Fruit fly (Drosophila melanogaster) whole organism, embryonic: Measurements from ENCODE around the gene bwa.

Experiments
- Abd-B ChIP-seq: fragments of 200-800 bp; sonication (Bioruptor generic); optimal IDR thresholded peaks from 2 replicates; lab custom pipeline; 2018; ENCODE audit warnings: missing biosample characterization, mild to moderate bottlenecking, missing genetic modification characterization, moderate library complexity
- Adf1 ChIP-seq: fragments of 200-800 bp; sonication (Bioruptor generic); IDR thresholded peaks from 2 replicates; pipeline ENCODE4 v1.3.6; 2022; ENCODE audit warnings: missing biosample characterization, missing genetic modification characterization
- Atf3 ChIP-seq: fragments of 200-800 bp; sonication (Bioruptor generic); optimal IDR thresholded peaks from 3 replicates; lab custom pipeline; 2016; ENCODE audit warnings: missing biosample characterization, missing genetic modification characterization
- Atf6 ChIP-seq: fragments of 200-800 bp; sonication (Bioruptor generic); IDR thresholded peaks from 2 replicates; pipeline ENCODE4 v1.3.6; 2022; ENCODE audit warnings: missing biosample characterization, missing genetic modification characterization
- CG10366 ChIP-seq: fragments of 200-800 bp; sonication (Bioruptor generic); IDR thresholded peaks from 2 replicates; pipeline ENCODE4 v1.3.6; 2022; ENCODE audit warnings: missing biosample characterization, missing genetic modification characterization
- CG10431 ChIP-seq: fragments of 200-800 bp; sonication (Bioruptor generic); optimal IDR thresholded peaks from 3 replicates; lab custom pipeline; 2018; ENCODE audit warnings: missing biosample characterization, mild to moderate bottlenecking, missing genetic modification characterization
- CG11085 ChIP-seq: fragments of 200-800 bp; sonication (Bioruptor generic); IDR thresholded peaks from 2 replicates; pipeline ENCODE4 v1.3.6; 2022; ENCODE audit warnings: missing biosample characterization, missing genetic modification characterization
- CG11456 ChIP-seq: fragments of 200-800 bp; sonication (Bioruptor generic); IDR thresholded peaks from 3 replicates; pipeline ENCODE4 v1.3.6; 2022; ENCODE audit warnings: missing biosample characterization, missing genetic modification characterization
- CG11504 ChIP-seq: fragments of 200-800 bp; sonication (Bioruptor generic); optimal IDR thresholded peaks from 3 replicates; lab custom pipeline; 2019; ENCODE audit warnings: missing biosample characterization, mild to moderate bottlenecking, missing genetic modification characterization, moderate library complexity
- CG11560 ChIP-seq: fragments of 200-800 bp; sonication (Bioruptor generic); IDR thresholded peaks from 3 replicates; pipeline ENCODE4 v1.3.6; 2022; ENCODE audit warnings: missing biosample characterization, missing genetic modification characterization
- CG11695 ChIP-seq: fragments of 200-800 bp; sonication (Bioruptor generic); IDR thresholded peaks from 3 replicates; pipeline ENCODE4 v1.3.6; 2022; ENCODE audit warnings: missing biosample characterization, missing genetic modification characterization
- CG12659 ChIP-seq: fragments of 200-800 bp; sonication (Bioruptor generic); optimal IDR thresholded peaks from 3 replicates; lab custom pipeline; 2017; ENCODE audit warnings: mild to moderate bottlenecking, missing biosample characterization, missing genetic modification reagents, missing genetic modification characterization
- CG14860 ChIP-seq: fragments of 200-800 bp; sonication (Bioruptor generic); IDR thresholded peaks from 3 replicates; pipeline ENCODE4 v1.3.6; 2022; ENCODE audit warnings: missing biosample characterization, missing genetic modification characterization; ENCODE audit not compliant: partially characterized antibody
- CG16815 ChIP-seq: fragments of 200-800 bp; sonication (Bioruptor generic); optimal IDR thresholded peaks from 3 replicates; lab custom pipeline; 2017; ENCODE audit warnings: missing biosample characterization, mild to moderate bottlenecking, missing genetic modification characterization
- CG17829 ChIP-seq: fragments of 200-800 bp; optimal IDR thresholded peaks from 2 replicates; lab custom pipeline; 2019; ENCODE audit warnings: missing biosample characterization, mild to moderate bottlenecking, missing genetic modification characterization, moderate library complexity
- CG18011 ChIP-seq: fragments of 200-800 bp; sonication (Bioruptor generic); optimal IDR thresholded peaks from 2 replicates; lab custom pipeline; 2017; ENCODE audit warnings: missing biosample characterization, missing genetic modification characterization, mild to moderate bottlenecking, moderate library complexity, missing genotype
- CG1832 ChIP-seq: fragments of 200-800 bp; sonication (Bioruptor generic); optimal IDR thresholded peaks from 2 replicates; lab custom pipeline; 2017; ENCODE audit warnings: missing biosample characterization, mild to moderate bottlenecking, missing genetic modification characterization, inconsistent platforms
- CG2116 ChIP-seq: fragments of 200-800 bp; sonication (Bioruptor generic); optimal IDR thresholded peaks from 3 replicates; lab custom pipeline; 2018; ENCODE audit warnings: missing biosample characterization, mild to moderate bottlenecking, missing genetic modification characterization
- CG2202 ChIP-seq: fragments of 200-800 bp; sonication (Bioruptor generic); optimal IDR thresholded peaks from 2 replicates; lab custom pipeline; 2018; ENCODE audit warnings: missing biosample characterization, mild to moderate bottlenecking, missing genetic modification characterization
- CG32772 ChIP-seq: fragments of 200-800 bp; sonication (Bioruptor generic); IDR thresholded peaks from 2 replicates; pipeline ENCODE4 v1.3.6; 2022; ENCODE audit warnings: missing biosample characterization, missing genetic modification characterization
- CG5953 ChIP-seq: fragments of 200-800 bp; sonication (Bioruptor generic); IDR thresholded peaks from 2 replicates; pipeline ENCODE4 v1.3.6; 2022; ENCODE audit warnings: missing biosample characterization, missing genetic modification characterization
- CG6175 ChIP-seq: fragments of 200-800 bp; sonication (Bioruptor generic); IDR thresholded peaks from 3 replicates; pipeline ENCODE4 v1.3.6; 2022; ENCODE audit warnings: missing biosample characterization, missing genetic modification characterization
- CG6654 ChIP-seq: fragments of 200-800 bp; sonication (Bioruptor generic); optimal IDR thresholded peaks from 2 replicates; lab custom pipeline; 2017; ENCODE audit warnings: missing biosample characterization, mild to moderate bottlenecking, missing genetic modification characterization
- CG6765 ChIP-seq: fragments of 200-800 bp; sonication (Bioruptor generic); optimal IDR thresholded peaks from 3 replicates; lab custom pipeline; 2017; ENCODE audit warnings: missing biosample characterization, mild to moderate bottlenecking, missing genetic modification characterization
- CG8281 ChIP-seq: fragments of 200-800 bp; sonication (Bioruptor generic); optimal IDR thresholded peaks from 2 replicates; lab custom pipeline; 2018; ENCODE audit warnings: missing biosample characterization, mild to moderate bottlenecking, missing genetic modification characterization, moderate library complexity
- Dbx ChIP-seq: fragments of 200-800 bp; sonication (Bioruptor generic); IDR thresholded peaks from 3 replicates; pipeline ENCODE4 v1.3.6; 2022; ENCODE audit warnings: missing biosample characterization, missing genetic modification characterization
- Dip2 ChIP-seq: fragments of 200-800 bp; sonication (Bioruptor generic); IDR thresholded peaks from 2 replicates; pipeline ENCODE4 v1.3.6; 2022; ENCODE audit warnings: missing biosample characterization, missing genetic modification characterization
- Hr51 ChIP-seq, 2 experiments: fragments of 200-800 bp; sonication (Bioruptor generic); optimal IDR thresholded peaks; 2 replicates in 1 of 2; 3 replicates in 1 of 2; lab custom pipeline; 2016 to 2018; ENCODE audit warnings: missing biosample characterization in 2 of 2, missing genetic modification characterization in 2 of 2, mild to moderate bottlenecking in 1 of 2, moderate library complexity in 1 of 2
- Max ChIP-seq: fragments of 200-800 bp; sonication (Bioruptor generic); optimal IDR thresholded peaks from 2 replicates; lab custom pipeline; 2016; ENCODE audit warnings: missing biosample characterization, mild to moderate bottlenecking, missing genetic modification characterization
- Tbp ChIP-seq: fragments of >200 bp; optimal IDR thresholded peaks from 2 replicates; lab custom pipeline; 2018; ENCODE audit warnings: missing biosample characterization, missing genetic modification characterization
- btn ChIP-seq: fragments of 200-800 bp; sonication (Bioruptor generic); optimal IDR thresholded peaks from 2 replicates; lab custom pipeline; 2016; ENCODE audit warnings: missing biosample characterization, missing genetic modification characterization
- cad ChIP-seq: fragments of >200 bp; optimal IDR thresholded peaks from 2 replicates; lab custom pipeline; 2017; ENCODE audit warnings: missing biosample characterization, missing genetic modification characterization
- emc ChIP-seq: fragments of 200-800 bp; sonication (Bioruptor generic); optimal IDR thresholded peaks from 2 replicates; lab custom pipeline; 2016; ENCODE audit warnings: missing biosample characterization, missing genetic modification characterization
- eyg ChIP-seq: fragments of 200-800 bp; sonication (Bioruptor generic); optimal IDR thresholded peaks from 3 replicates; lab custom pipeline; 2016; ENCODE audit warnings: missing biosample characterization, missing genetic modification characterization
- gcm2 ChIP-seq: fragments of 200-800 bp; sonication (Bioruptor generic); optimal IDR thresholded peaks from 2 replicates; lab custom pipeline; 2016; ENCODE audit warnings: missing biosample characterization, missing genetic modification characterization
- gem ChIP-seq: fragments of 200-800 bp; sonication (Bioruptor generic); optimal IDR thresholded peaks from 2 replicates; lab custom pipeline; 2019; ENCODE audit warnings: missing biosample characterization, mild to moderate bottlenecking, missing genetic modification characterization, moderate library complexity
- gfzf ChIP-seq: fragments of 200-800 bp; sonication (Bioruptor generic); optimal IDR thresholded peaks from 2 replicates; lab custom pipeline; 2016; ENCODE audit warnings: missing biosample characterization, mild to moderate bottlenecking, missing genetic modification characterization, moderate library complexity
- grn ChIP-seq: fragments of 200-800 bp; sonication (Bioruptor generic); optimal IDR thresholded peaks from 3 replicates; lab custom pipeline; 2017; ENCODE audit warnings: missing biosample characterization, missing genetic modification characterization
- inv ChIP-seq: fragments of 200-800 bp; sonication (Bioruptor generic); IDR thresholded peaks from 2 replicates; pipeline ENCODE4 v1.3.6; 2022; ENCODE audit warnings: missing biosample characterization, missing genetic modification characterization; ENCODE audit not compliant: partially characterized antibody
- maf-S ChIP-seq: fragments of 200-800 bp; sonication (Bioruptor generic); optimal IDR thresholded peaks from 2 replicates; lab custom pipeline; 2016; ENCODE audit warnings: missing biosample characterization, missing genetic modification characterization
- pita ChIP-seq: fragments of 200-800 bp; sonication (Bioruptor generic); optimal IDR thresholded peaks from 2 replicates; lab custom pipeline; 2017; ENCODE audit warnings: missing biosample characterization, mild to moderate bottlenecking, missing genetic modification characterization
- repo ChIP-seq: fragments of 200-800 bp; sonication (Bioruptor generic); optimal IDR thresholded peaks from 2 replicates; lab custom pipeline; 2016; ENCODE audit warnings: missing biosample characterization, missing genetic modification characterization
- sob ChIP-seq: fragments of 200-800 bp; sonication (Bioruptor generic); IDR thresholded peaks from 2 replicates; pipeline ENCODE4 v1.3.6; 2022; ENCODE audit warnings: missing biosample characterization, missing genetic modification characterization
- sug ChIP-seq: fragments of 200-800 bp; optimal IDR thresholded peaks from 2 replicates; lab custom pipeline; 2019; ENCODE audit warnings: missing biosample characterization, mild to moderate bottlenecking, missing genetic modification characterization, moderate library complexity
- trh ChIP-seq: fragments of 200-800 bp; sonication (Bioruptor generic); optimal IDR thresholded peaks from 2 replicates; lab custom pipeline; 2016; ENCODE audit warnings: missing biosample characterization, missing genetic modification characterization
- twi ChIP-seq: fragments of 200-800 bp; optimal IDR thresholded peaks from 2 replicates; lab custom pipeline; 2019; ENCODE audit warnings: missing biosample characterization, mild to moderate bottlenecking, missing genetic modification characterization, moderate library complexity
- zen2 ChIP-seq: fragments of 200-800 bp; sonication (Bioruptor generic); IDR thresholded peaks from 3 replicates; pipeline ENCODE4 v1.3.6; 2022; ENCODE audit warnings: missing biosample characterization, missing genetic modification characterization; ENCODE audit not compliant: partially characterized antibody

The bwa gene

dm6 chr2L:20086295-20087096 is 20.3 kb downstream of the bwa start (continued):
- TF ChIP-seq CG10431 (GFP tag; lab: Kevin White, UChicago) (peak; percentile 67), sob (GFP tag; lab: Robert Waterston, UW) (peak; percentile 74), Adf1 (GFP tag; lab: Robert Waterston, UW) (peak; percentile 90), grn (GFP tag; lab: Kevin White, UChicago) (peak; percentile 95), CG10366 (GFP tag; lab: Robert Waterston, UW) (peak; percentile 90), CG5953 (peak; percentile 83), pita (GFP tag; lab: Kevin White, UChicago) (no peak), CG2202 (tag; lab: Kevin White, UChicago) (peak; percentile 70), CG6654 (GFP tag; lab: Kevin White, UChicago) (peak; percentile 75), CG11695 (GFP tag; lab: Robert Waterston, UW) (peak; percentile 93), CG17829 (tag; lab: Kevin White, UChicago) (peak; percentile 79), twi (peak; percentile 55), CG12659 (GFP tag; lab: Kevin White, UChicago) (peak; percentile 77), gcm2 (peak; percentile 84), CG11085 (GFP tag; lab: Robert Waterston, UW) (peak; percentile 47), Abd-B (GFP tag; lab: Kevin White, UChicago) (peak; percentile 37), zen2 (GFP tag; lab: Robert Waterston, UW) (no peak), Atf3 (GFP tag; lab: Kevin White, UChicago) (peak; percentile 76), CG6765 (GFP tag; lab: Kevin White, UChicago) (peak; percentile 68)

dm6 chr2L:20091094-20091679 is 25.0 kb downstream of the bwa start, which contains the start of the genes CG10747 and Pyroxd1:
TSS of gene CG10747 (minus strand) at chr2L:20091348.
TSS of gene Pyroxd1 (plus strand) at chr2L:20091435.
- TF ChIP-seq CG16815, result peak; percentile 98
- peak; percentile 96 for TF ChIP-seq Dbx (GFP tag; lab: Robert Waterston, UW)
- peak; percentile 96 for TF ChIP-seq CG11504 (tag; lab: Kevin White, UChicago)
- TF ChIP-seq CG11560 (tag; lab: Robert Waterston, UW), result peak; percentile 90
- no peak for TF ChIP-seq Tbp
- TF ChIP-seq trh (GFP tag; lab: Kevin White, UChicago), result peak; percentile 92
- TF ChIP-seq CG18011 (GFP tag; lab: Kevin White, UChicago), result peak; percentile 89
- TF ChIP-seq inv (GFP tag; lab: Robert Waterston, UW), result no peak
- TF ChIP-seq eyg (GFP tag; lab: Kevin White, UChicago), result peak; percentile 79
- peak; percentile 97 for TF ChIP-seq sug (tag; lab: Kevin White, UChicago)
- peak; percentile 93 for TF ChIP-seq CG32772 (GFP tag; lab: Robert Waterston, UW)
- TF ChIP-seq Hr51 (GFP tag; optimal IDR thresholded peaks at IDR 0.05; lab: Kevin White, UChicago), result peak; percentile 94 to 97
- TF ChIP-seq cad (GFP tag; lab: Kevin White, UChicago), result no peak
- TF ChIP-seq CG2116, result peak; percentile 84
- TF ChIP-seq gfzf (GFP tag; lab: Kevin White, UChicago), result peak; percentile 78
- peak; percentile 97 for TF ChIP-seq Max (GFP tag; lab: Kevin White, UChicago)
- peak; percentile 95 for TF ChIP-seq CG11456 (GFP tag; lab: Robert Waterston, UW)
- TF ChIP-seq btn (GFP tag; lab: Kevin White, UChicago), result peak; percentile 78
- TF ChIP-seq CG10366 (GFP tag; lab: Robert Waterston, UW), result peak; percentile 95
- peak; percentile 87 for TF ChIP-seq CG8281 (tag; lab: Kevin White, UChicago)
- TF ChIP-seq repo (GFP tag; lab: Kevin White, UChicago), result peak; percentile 78
- TF ChIP-seq CG14860, result no peak
- peak; percentile 93 for TF ChIP-seq maf-S (GFP tag; lab: Kevin White, UChicago)
- TF ChIP-seq emc (GFP tag; lab: Kevin White, UChicago), result peak; percentile 83
- peak; percentile 98 for TF ChIP-seq gem (tag; lab: Kevin White, UChicago)
- TF ChIP-seq zen2 (GFP tag; lab: Robert Waterston, UW), result no peak
- peak; percentile 42; the same call in 1 of the 2 replicates for TF ChIP-seq Dip2 (GFP tag; lab: Robert Waterston, UW)
- TF ChIP-seq CG6175 (GFP tag; lab: Robert Waterston, UW), result peak; percentile 88
- TF ChIP-seq CG1832 (GFP tag; lab: Kevin White, UChicago), result no peak
- TF ChIP-seq Atf6 (GFP tag; lab: Robert Waterston, UW), result peak; percentile 97
